Worm (Caenorhabditis elegans) whole organism, L1 larva: Measurements from ENCODE around the gene tmem-184.

Source experiments
- C34B4.2 ChIP-seq: sonication (generic microtip); optimal IDR thresholded peaks from 2 replicates; lab custom pipeline; 2017; ENCODE audit warnings: mild to moderate bottlenecking, missing genetic modification characterization, missing compliant biosample characterization
- blmp-1 ChIP-seq: fragments of 150-350 bp; optimal IDR thresholded peaks from 2 replicates; lab custom pipeline; 2014; ENCODE audit warnings: missing biosample characterization, missing genetic modification characterization
- ceh-63 ChIP-seq: fragments of 200-800 bp; sonication (Bioruptor generic); optimal IDR thresholded peaks from 2 replicates; lab custom pipeline; 2018; ENCODE audit warnings: mild to moderate bottlenecking, missing genetic modification characterization, missing compliant biosample characterization
- ceh-88 ChIP-seq: fragments of 200-800 bp; sonication (Bioruptor generic); IDR thresholded peaks from 2 replicates; pipeline ENCODE4 v1.3.6; 2022; ENCODE audit warnings: missing genetic modification characterization, missing compliant biosample characterization
- efl-1 ChIP-seq, 4 experiments: fragments of 150-350 bp; optimal IDR thresholded peaks in 3 of 4; peaks in 1 of 4; 1 replicate in 1 of 4; 2 replicates in 3 of 4; lab custom pipeline; 2014; ENCODE audit warnings: missing biosample characterization in 2 of 4, missing genetic modification characterization in 2 of 4, missing genetic modification reagents in 2 of 4
- efl-3 ChIP-seq: fragments of 200-800 bp; sonication (Bioruptor generic); optimal IDR thresholded peaks from 2 replicates; lab custom pipeline; 2018; ENCODE audit warnings: mild to moderate bottlenecking, missing genetic modification characterization, missing compliant biosample characterization
- elt-2 ChIP-seq: sonication (generic microtip); optimal IDR thresholded peaks from 2 replicates; lab custom pipeline; 2016; ENCODE audit warnings: missing genetic modification characterization, mild to moderate bottlenecking, inconsistent platforms, missing compliant biosample characterization, missing genetic modification reagents
- elt-3 ChIP-seq, 6 experiments: fragments of 150-350 bp in 1 of 6; sonication (generic microtip); optimal IDR thresholded peaks; 2 replicates each; lab custom pipeline; 2017 to 2018; ENCODE audit warnings: missing biosample characterization in 6 of 6, missing genetic modification characterization in 6 of 6, inconsistent platforms in 1 of 6
- fkh-4 ChIP-seq: sonication (generic microtip); optimal IDR thresholded peaks from 2 replicates; lab custom pipeline; 2016; ENCODE audit warnings: missing compliant biosample characterization, missing genetic modification characterization, borderline replicate concordance
- grh-1 ChIP-seq: fragments of 200-800 bp; sonication (Bioruptor generic); IDR thresholded peaks from 2 replicates; pipeline ENCODE4 v1.3.6; 2022; ENCODE audit warnings: missing genetic modification reagents, missing genetic modification characterization, missing compliant biosample characterization
- hlh-4 ChIP-seq: sonication (generic microtip); optimal IDR thresholded peaks from 2 replicates; lab custom pipeline; 2016; ENCODE audit warnings: mild to moderate bottlenecking, missing genetic modification characterization, missing compliant biosample characterization
- irx-1 ChIP-seq: sonication (generic microtip); optimal IDR thresholded peaks from 2 replicates; lab custom pipeline; 2016; ENCODE audit warnings: missing genetic modification characterization, missing compliant biosample characterization
- isw-1 ChIP-seq: fragments of 200-800 bp; sonication (Bioruptor generic); IDR thresholded peaks from 2 replicates; pipeline ENCODE4 v1.3.6; 2022; ENCODE audit warnings: missing genetic modification characterization, missing compliant biosample characterization
- jun-1 ChIP-seq: fragments of 150-350 bp; optimal IDR thresholded peaks from 2 replicates; lab custom pipeline; 2014; ENCODE audit warnings: missing biosample characterization, missing genetic modification reagents, missing genetic modification characterization
- lin-14 ChIP-seq: fragments of 200-800 bp; sonication (Bioruptor generic); optimal IDR thresholded peaks from 2 replicates; lab custom pipeline; 2018; ENCODE audit warnings: mild to moderate bottlenecking, missing genetic modification characterization, moderate library complexity, missing compliant biosample characterization
- nhr-19 ChIP-seq: fragments of 200-800 bp; sonication (Bioruptor generic); conservative IDR thresholded peaks from 2 replicates; pipeline ENCODE4 v1.3.6; 2022; ENCODE audit warnings: missing genetic modification characterization, missing compliant biosample characterization
- nhr-47 ChIP-seq: sonication (generic microtip); optimal IDR thresholded peaks from 2 replicates; lab custom pipeline; 2016; ENCODE audit warnings: mild to moderate bottlenecking, missing genetic modification characterization, moderate library complexity, missing compliant biosample characterization
- nhr-71 ChIP-seq: sonication (generic microtip); optimal IDR thresholded peaks from 2 replicates; lab custom pipeline; 2016; ENCODE audit warnings: mild to moderate bottlenecking, missing genetic modification characterization, moderate library complexity, missing compliant biosample characterization
- nhr-85 ChIP-seq: sonication (generic microtip); peaks from one replicate; lab custom pipeline; 2016; ENCODE audit warnings: missing genetic modification characterization, inconsistent platforms, missing compliant biosample characterization
- rnt-1 ChIP-seq: sonication (generic microtip); optimal IDR thresholded peaks from 2 replicates; lab custom pipeline; 2016; ENCODE audit warnings: mild to moderate bottlenecking, missing genetic modification characterization, moderate library complexity, missing compliant biosample characterization
- sup-37 ChIP-seq: fragments of 200-800 bp; sonication (Bioruptor generic); optimal IDR thresholded peaks from 2 replicates; lab custom pipeline; 2018; ENCODE audit warnings: mild to moderate bottlenecking, missing genetic modification characterization, missing compliant biosample characterization
- unc-30 ChIP-seq: sonication (generic microtip); optimal IDR thresholded peaks from 2 replicates; lab custom pipeline; 2017; ENCODE audit warnings: missing biosample characterization, missing genetic modification characterization
- unc-86 ChIP-seq: sonication (generic microtip); optimal IDR thresholded peaks from 2 replicates; lab custom pipeline; 2016; ENCODE audit warnings: missing genetic modification characterization, missing compliant biosample characterization
- unc-98 ChIP-seq: fragments of 200-800 bp; sonication (Bioruptor generic); IDR thresholded peaks from 2 replicates; pipeline ENCODE4 v1.3.6; 2022; ENCODE audit warnings: missing genetic modification characterization, missing compliant biosample characterization
- xbp-1 ChIP-seq: sonication (generic microtip); optimal IDR thresholded peaks from 2 replicates; lab custom pipeline; 2016; ENCODE audit warnings: missing genetic modification characterization, missing compliant biosample characterization
- zag-1 ChIP-seq: fragments of 150-350 bp; optimal IDR thresholded peaks from 2 replicates; lab custom pipeline; 2014; ENCODE audit warnings: missing biosample characterization, missing genetic modification characterization
- zip-4 ChIP-seq: fragments of 200-800 bp; sonication (Bioruptor generic); optimal IDR thresholded peaks from 2 replicates; lab custom pipeline; 2018; ENCODE audit warnings: mild to moderate bottlenecking, missing genetic modification characterization, moderate library complexity, missing compliant biosample characterization
- ztf-4 ChIP-seq: fragments of 150-350 bp; optimal IDR thresholded peaks from 2 replicates; lab custom pipeline; 2014; ENCODE audit warnings: missing biosample characterization, missing genetic modification characterization

tmem-184 gene

DNA sequence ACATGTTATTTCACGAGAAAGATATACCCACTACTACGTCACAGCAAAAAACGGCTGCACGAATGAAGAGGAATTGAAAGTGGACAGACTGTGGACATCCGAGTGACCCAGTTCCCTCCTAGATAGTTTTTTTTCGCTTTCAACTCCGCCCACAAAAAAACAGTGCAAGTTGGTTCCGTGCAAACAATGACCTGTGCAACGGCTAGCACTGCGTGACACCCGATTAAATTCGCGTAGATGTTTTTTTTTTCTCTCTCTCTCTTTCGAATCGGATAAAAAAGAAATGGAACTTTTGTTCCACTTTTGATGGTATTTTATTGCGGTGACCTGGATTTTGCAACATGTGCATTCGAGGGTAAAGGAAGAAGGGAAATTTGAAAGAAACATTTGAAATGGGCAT, 38.6 kb upstream of the tmem-184 start:
- TF ChIP-seq blmp-1 (tag; lab: Kevin White, UChicago) = peak; percentile 44
- no peak for TF ChIP-seq sup-37 (GFP tag; lab: Kevin White, UChicago)
- no peak for TF ChIP-seq ceh-88 (GFP tag; lab: Robert Waterston, UW)
- TF ChIP-seq fkh-4 (tag; lab: Kevin White, UChicago) = no peak
- TF ChIP-seq, all 84 proteins: peak for 1

DNA sequence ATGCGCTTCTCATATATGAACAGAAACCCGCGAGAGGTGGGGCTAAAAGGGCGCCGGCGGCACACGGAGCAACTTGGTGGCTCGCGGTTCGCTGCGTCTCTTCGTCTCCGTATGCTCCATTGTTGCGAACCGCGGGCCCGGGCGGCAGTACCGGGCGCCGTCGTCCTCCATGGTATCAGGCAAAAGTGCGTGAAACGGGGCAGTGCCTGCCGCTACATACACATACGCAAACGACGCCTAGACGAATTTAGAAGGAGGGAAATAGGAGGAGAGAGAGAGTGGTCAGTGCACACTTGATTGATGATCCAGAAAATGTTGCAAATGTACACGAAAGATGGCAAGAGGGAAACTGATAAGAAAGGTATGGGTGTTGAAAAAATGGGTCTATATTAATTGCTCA, 37.8 kb upstream of the tmem-184 start:
- peak; percentile 47 for TF ChIP-seq jun-1 (tag; lab: Kevin White, UChicago)
- TF ChIP-seq lin-14 (GFP tag; lab: Kevin White, UChicago) = peak; percentile 30
- no peak for TF ChIP-seq C34B4.2 (tag; lab: Kevin White, UChicago)
- TF ChIP-seq unc-86 (tag; lab: Kevin White, UChicago) = no peak
- TF ChIP-seq ceh-88 (GFP tag; lab: Robert Waterston, UW) = no peak
- TF ChIP-seq elt-2 (tag; lab: Kevin White, UChicago) = peak; percentile 32
- no peak for TF ChIP-seq isw-1 (GFP tag; lab: Robert Waterston, UW)
- no peak for TF ChIP-seq fkh-4 (tag; lab: Kevin White, UChicago)
- TF ChIP-seq nhr-47 = no peak

DNA sequence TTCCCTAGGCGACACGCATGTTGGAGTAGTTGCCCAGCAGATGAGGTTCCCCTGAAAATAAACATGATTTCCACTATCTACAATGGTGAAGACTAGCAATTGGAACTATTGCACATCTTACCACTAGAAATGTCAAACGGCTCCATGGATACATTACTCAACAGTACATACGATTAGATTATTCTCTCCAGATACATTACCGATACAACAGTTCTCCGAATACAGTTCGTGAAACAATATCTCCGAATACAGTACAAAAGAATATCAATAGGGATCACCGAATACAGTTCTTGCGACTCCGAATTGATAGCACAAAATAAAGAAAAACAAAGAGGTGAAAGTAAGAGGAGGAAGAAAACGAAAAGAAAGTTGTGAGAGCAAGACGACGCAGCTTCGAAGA, 37.1 kb upstream of the tmem-184 start, which contains the start of gene C05G5.7:
TSS of gene C05G5.7 (minus strand) at position 1 of the 400 bp plus-strand sequence.
- TF ChIP-seq nhr-85 (tag; lab: Kevin White, UChicago) = no peak
- no peak for TF ChIP-seq zip-4
- TF ChIP-seq unc-98 (GFP tag; lab: Robert Waterston, UW) = no peak
- TF ChIP-seq zag-1 = no peak
- TF ChIP-seq unc-30 (tag; lab: Kevin White, UChicago) = no peak
- TF ChIP-seq nhr-19 (GFP tag; lab: Robert Waterston, UW) = no peak

DNA sequence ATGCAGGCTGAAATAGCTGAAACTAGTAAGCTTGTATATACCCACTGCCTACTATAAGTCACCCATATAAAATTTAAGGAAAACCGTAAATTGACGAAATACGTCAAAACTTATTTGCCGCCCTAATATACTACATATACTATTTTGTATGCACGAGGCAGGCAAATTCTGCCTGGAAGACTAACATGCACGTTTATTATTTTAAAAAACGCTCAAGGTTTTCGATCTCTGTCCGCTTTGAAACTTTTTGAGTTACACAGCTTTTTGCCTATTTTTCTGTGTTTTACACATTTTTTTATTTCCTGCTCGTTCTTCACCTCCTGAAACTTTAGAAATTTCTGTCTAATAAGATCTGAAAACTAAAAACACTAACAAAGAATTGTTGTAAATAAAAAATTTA, 36.5 kb upstream of the tmem-184 start:
- no peak for TF ChIP-seq rnt-1 (tag; lab: Kevin White, UChicago)
- peak; percentile 36 for TF ChIP-seq ztf-4 (tag; lab: Kevin White, UChicago)
- TF ChIP-seq efl-3 (GFP tag; lab: Kevin White, UChicago) = no peak
- no peak for TF ChIP-seq nhr-71 (tag; lab: Kevin White, UChicago)
- no peak for TF ChIP-seq ceh-63 (GFP tag; lab: Kevin White, UChicago)

DNA sequence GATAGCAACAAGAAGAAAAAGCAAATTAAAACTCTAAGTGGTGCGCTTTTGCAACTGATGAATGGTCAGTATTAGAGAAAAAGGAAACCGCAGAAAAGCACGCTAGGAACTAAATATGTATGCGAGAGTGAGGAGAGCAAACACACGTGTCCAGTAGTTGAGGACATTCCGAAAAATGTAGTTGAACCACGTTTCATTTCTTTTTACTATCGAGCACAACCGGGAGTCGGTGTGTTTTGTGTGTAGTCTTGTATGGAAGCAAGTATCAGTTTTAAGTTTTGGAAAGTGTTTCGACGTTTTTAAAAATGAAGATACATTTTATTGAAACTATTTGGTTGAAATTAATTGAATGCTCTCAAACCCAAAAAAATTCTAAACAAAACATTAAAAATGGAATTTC, 33.4 kb upstream of the tmem-184 start, which contains the start of gene C05G5.1:
TSS of gene C05G5.1 (minus strand) at position 101 of the 400 bp plus-strand sequence.
- TF ChIP-seq lin-14 (GFP tag; lab: Kevin White, UChicago) (peak; percentile 47), elt-3 (tag; optimal IDR thresholded peaks at IDR 0.05; lab: Kevin White, UChicago) (no peak), hlh-4 (tag; lab: Kevin White, UChicago) (no peak), irx-1 (no peak)

DNA sequence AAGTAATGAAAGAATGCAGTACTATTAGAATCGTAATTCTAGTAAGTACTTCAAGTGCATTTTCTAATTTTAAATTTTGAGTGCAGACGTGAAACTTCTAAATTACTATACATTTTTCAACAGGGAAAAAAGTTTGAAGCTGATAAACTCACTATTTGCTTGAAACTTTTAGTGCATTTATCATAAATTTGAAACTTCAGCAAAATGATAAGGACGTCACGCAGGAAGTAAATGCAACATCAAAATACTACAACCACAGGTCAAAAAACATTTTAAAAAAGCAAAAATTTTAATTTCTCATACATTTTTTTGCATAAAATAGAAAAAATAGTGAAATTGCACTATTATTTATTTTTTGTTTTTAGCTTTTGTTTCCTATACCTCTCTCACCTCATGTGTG, 32.8 kb upstream of the tmem-184 start:
- TF ChIP-seq elt-2 (tag; lab: Kevin White, UChicago) = peak; percentile 30
- TF ChIP-seq zip-4 = no peak
- TF ChIP-seq, all 84 proteins: peak for 1

DNA sequence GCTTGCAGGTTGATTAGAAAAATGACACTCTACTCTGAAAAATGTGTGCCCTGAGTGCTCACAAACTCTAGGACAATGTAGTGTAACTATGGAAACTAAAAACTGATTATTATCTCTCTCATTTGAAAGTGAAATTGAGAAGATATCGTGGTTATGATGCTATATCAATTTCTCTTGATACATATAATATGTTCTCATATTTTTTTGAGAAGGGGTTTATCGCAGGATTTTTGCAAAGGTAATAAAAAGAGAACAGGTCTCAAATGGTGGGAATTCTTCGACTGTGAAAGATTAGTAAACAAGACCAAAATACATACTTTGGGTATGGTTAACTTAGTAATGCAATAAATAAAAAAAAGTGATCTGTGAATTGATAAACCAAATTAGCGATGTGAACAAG, 31.0 kb upstream of the tmem-184 start:
- TF ChIP-seq blmp-1 (tag; lab: Kevin White, UChicago) = peak; percentile 39
- no peak for TF ChIP-seq xbp-1
- no peak for TF ChIP-seq efl-1 (optimal IDR thresholded peaks at IDR 0.05; lab: Kevin White, UChicago)
- TF ChIP-seq efl-1 (GFP tag; optimal IDR thresholded peaks at IDR 0.05 in 1 of 2; lab: Kevin White, UChicago) = peak in 1 of 2 experiments; percentile 64
- TF ChIP-seq grh-1 (GFP tag; lab: Robert Waterston, UW) = no peak
